Fruit fly (Drosophila melanogaster) whole organism, embryonic: Measurements from ENCODE around the gene hfp.

Experiments
- Antp ChIP-seq: fragments of 200-800 bp; sonication (Bioruptor generic); optimal IDR thresholded peaks from 3 replicates; lab custom pipeline; 2016; ENCODE audit warnings: missing biosample characterization, missing genetic modification characterization
- C15 ChIP-seq: fragments of 200-800 bp; sonication (Bioruptor generic); IDR thresholded peaks from 3 replicates; pipeline ENCODE4 v1.3.6; 2022; ENCODE audit warnings: missing biosample characterization, missing genetic modification characterization
- CG10274 ChIP-seq: fragments of 200-800 bp; sonication (Bioruptor generic); optimal IDR thresholded peaks from 3 replicates; lab custom pipeline; 2017; ENCODE audit warnings: missing biosample characterization, mild to moderate bottlenecking, missing genetic modification characterization
- CG10431 ChIP-seq: fragments of 200-800 bp; sonication (Bioruptor generic); optimal IDR thresholded peaks from 3 replicates; lab custom pipeline; 2018; ENCODE audit warnings: missing biosample characterization, mild to moderate bottlenecking, missing genetic modification characterization
- CG10979 ChIP-seq: fragments of 200-800 bp; sonication (Bioruptor generic); optimal IDR thresholded peaks from 2 replicates; lab custom pipeline; 2018; ENCODE audit warnings: missing biosample characterization, mild to moderate bottlenecking, missing genetic modification characterization, moderate library complexity
- CG11247 ChIP-seq: fragments of 200-800 bp; sonication (Bioruptor generic); IDR thresholded peaks from 2 replicates; pipeline ENCODE4 v1.3.6; 2022; ENCODE audit warnings: missing biosample characterization, missing genetic modification characterization
- CG15269 ChIP-seq: fragments of 200-800 bp; sonication (Bioruptor generic); optimal IDR thresholded peaks from 2 replicates; lab custom pipeline; 2018; ENCODE audit warnings: missing biosample characterization, mild to moderate bottlenecking, missing genetic modification characterization, moderate library complexity
- CG17328 ChIP-seq: fragments of 200-800 bp; sonication (Bioruptor generic); IDR thresholded peaks from 2 replicates; pipeline ENCODE4 v1.3.6; 2022; ENCODE audit warnings: missing biosample characterization, missing genetic modification characterization
- CG1832 ChIP-seq: fragments of 200-800 bp; sonication (Bioruptor generic); optimal IDR thresholded peaks from 2 replicates; lab custom pipeline; 2017; ENCODE audit warnings: missing biosample characterization, mild to moderate bottlenecking, missing genetic modification characterization, inconsistent platforms
- CG2129 ChIP-seq: fragments of 200-800 bp; sonication (Bioruptor generic); IDR thresholded peaks from 2 replicates; pipeline ENCODE4 v1.3.6; 2022; ENCODE audit warnings: missing biosample characterization, missing genetic modification characterization; ENCODE audit not compliant: partially characterized antibody
- CG3065 ChIP-seq: fragments of 200-800 bp; sonication (Bioruptor generic); optimal IDR thresholded peaks from 2 replicates; lab custom pipeline; 2016; ENCODE audit warnings: missing biosample characterization, missing genetic modification characterization
- CG3163 ChIP-seq: fragments of 200-800 bp; sonication (Bioruptor generic); optimal IDR thresholded peaks from 3 replicates; lab custom pipeline; 2016; ENCODE audit warnings: missing biosample characterization, missing genetic modification characterization
- CG32532 ChIP-seq: fragments of 200-800 bp; sonication (Bioruptor generic); IDR thresholded peaks from 2 replicates; pipeline ENCODE4 v1.3.6; 2022; ENCODE audit warnings: missing biosample characterization, missing genetic modification characterization
- CG32772 ChIP-seq: fragments of 200-800 bp; sonication (Bioruptor generic); IDR thresholded peaks from 2 replicates; pipeline ENCODE4 v1.3.6; 2022; ENCODE audit warnings: missing biosample characterization, missing genetic modification characterization
- CG4707 ChIP-seq: fragments of 200-800 bp; sonication (Bioruptor generic); optimal IDR thresholded peaks from 2 replicates; lab custom pipeline; 2018; ENCODE audit warnings: missing biosample characterization, mild to moderate bottlenecking, missing genetic modification characterization, moderate library complexity
- CG5180 ChIP-seq: fragments of 200-800 bp; sonication (Bioruptor generic); optimal IDR thresholded peaks from 3 replicates; lab custom pipeline; 2017; ENCODE audit warnings: missing biosample characterization, missing genetic modification characterization, mild to moderate bottlenecking, moderate library complexity, missing genetic modification reagents
- CG8924 ChIP-seq: fragments of 200-800 bp; optimal IDR thresholded peaks from 3 replicates; lab custom pipeline; 2019; ENCODE audit warnings: missing biosample characterization, mild to moderate bottlenecking, missing genetic modification characterization, moderate library complexity
- CG9727 ChIP-seq: fragments of 200-800 bp; sonication (Bioruptor generic); optimal IDR thresholded peaks from 3 replicates; lab custom pipeline; 2017; ENCODE audit warnings: missing biosample characterization, mild to moderate bottlenecking, missing genetic modification characterization
- Deaf1 ChIP-seq: fragments of 200-800 bp; optimal IDR thresholded peaks from 3 replicates; lab custom pipeline; 2019; ENCODE audit warnings: missing biosample characterization, mild to moderate bottlenecking, missing genetic modification characterization, moderate library complexity
- Dfd ChIP-seq, 2 experiments: fragments of >200 bp; optimal IDR thresholded peaks; 2 replicates each; lab custom pipeline; 2017; ENCODE audit warnings: missing biosample characterization in 2 of 2, missing genetic modification characterization in 2 of 2
- Elba2 ChIP-seq: fragments of 200-800 bp; sonication (Bioruptor generic); optimal IDR thresholded peaks from 3 replicates; lab custom pipeline; 2016; ENCODE audit warnings: missing biosample characterization, missing genetic modification characterization
- Ets97D ChIP-seq: fragments of 200-800 bp; sonication (Bioruptor generic); optimal IDR thresholded peaks from 3 replicates; lab custom pipeline; 2016; ENCODE audit warnings: missing biosample characterization, missing genetic modification characterization
- Fer2 ChIP-seq: fragments of 200-800 bp; sonication (Bioruptor generic); optimal IDR thresholded peaks from 2 replicates; lab custom pipeline; 2018; ENCODE audit warnings: missing biosample characterization, mild to moderate bottlenecking, missing genetic modification characterization, moderate library complexity
- Gug ChIP-seq: fragments of 200-800 bp; sonication (Bioruptor generic); IDR thresholded peaks from 4 replicates; pipeline ENCODE4 v1.3.6; 2022; ENCODE audit warnings: missing biosample characterization, missing genetic modification characterization
- Lim3 ChIP-seq: fragments of 200-800 bp; sonication (Bioruptor generic); IDR thresholded peaks from 2 replicates; pipeline ENCODE4 v1.3.6; 2022; ENCODE audit warnings: missing biosample characterization, missing genetic modification characterization
- NC2α ChIP-seq: fragments of 200-800 bp; sonication (Bioruptor generic); optimal IDR thresholded peaks from 2 replicates; lab custom pipeline; 2016; ENCODE audit warnings: missing biosample characterization, missing genetic modification characterization
- NK7.1 ChIP-seq: fragments of 200-800 bp; sonication (Bioruptor generic); optimal IDR thresholded peaks from 3 replicates; lab custom pipeline; 2016; ENCODE audit warnings: missing biosample characterization, missing genetic modification characterization
- Nf-YA ChIP-seq: fragments of 200-800 bp; sonication (Bioruptor generic); IDR thresholded peaks from 2 replicates; pipeline ENCODE4 v1.3.6; 2022; ENCODE audit warnings: missing biosample characterization, missing genetic modification characterization
- Optix ChIP-seq: fragments of 200-800 bp; sonication (Bioruptor generic); IDR thresholded peaks from 3 replicates; pipeline ENCODE4 v1.3.6; 2022; ENCODE audit warnings: missing biosample characterization, missing genetic modification characterization
- Rfx ChIP-seq: fragments of 200-800 bp; sonication (Bioruptor generic); IDR thresholded peaks from 2 replicates; pipeline ENCODE4 v1.3.6; 2022; ENCODE audit warnings: missing biosample characterization, missing genetic modification characterization
- Sry-δ ChIP-seq: fragments of 200-800 bp; sonication (Bioruptor generic); optimal IDR thresholded peaks from 2 replicates; lab custom pipeline; 2016; ENCODE audit warnings: missing biosample characterization, missing genetic modification characterization
- Ssrp ChIP-seq: fragments of 200-800 bp; sonication (Bioruptor generic); optimal IDR thresholded peaks from 2 replicates; lab custom pipeline; 2018; ENCODE audit warnings: missing biosample characterization, mild to moderate bottlenecking, missing genetic modification characterization, moderate library complexity
- aop ChIP-seq: fragments of 200-800 bp; sonication (Bioruptor generic); IDR thresholded peaks from 2 replicates; pipeline ENCODE4 v1.3.6; 2022; ENCODE audit warnings: missing biosample characterization, missing genetic modification characterization
- cato ChIP-seq: fragments of 200-800 bp; sonication (Bioruptor generic); optimal IDR thresholded peaks from 2 replicates; lab custom pipeline; 2016; ENCODE audit warnings: missing biosample characterization, missing genetic modification characterization, borderline replicate concordance
- chn ChIP-seq: fragments of 200-800 bp; sonication (Bioruptor generic); optimal IDR thresholded peaks from 2 replicates; lab custom pipeline; 2016; ENCODE audit warnings: missing biosample characterization, missing genetic modification characterization
- dpn ChIP-seq, 2 experiments: fragments of 200-800 bp; sonication (Bioruptor generic); optimal IDR thresholded peaks; 3 replicates each; lab custom pipeline; 2016; ENCODE audit warnings: missing biosample characterization in 2 of 2, missing genetic modification characterization in 2 of 2
- ems ChIP-seq: fragments of 200-800 bp; sonication (Bioruptor generic); optimal IDR thresholded peaks from 3 replicates; lab custom pipeline; 2016; ENCODE audit warnings: missing biosample characterization, missing genetic modification characterization
- fd64A ChIP-seq: fragments of 200-800 bp; sonication (Bioruptor generic); optimal IDR thresholded peaks from 3 replicates; lab custom pipeline; 2018; ENCODE audit warnings: missing biosample characterization, mild to moderate bottlenecking, missing genetic modification characterization
- gfzf ChIP-seq: fragments of 200-800 bp; sonication (Bioruptor generic); optimal IDR thresholded peaks from 2 replicates; lab custom pipeline; 2016; ENCODE audit warnings: missing biosample characterization, mild to moderate bottlenecking, missing genetic modification characterization, moderate library complexity
- gro ChIP-seq: fragments of 200-800 bp; sonication (Bioruptor generic); optimal IDR thresholded peaks from 2 replicates; lab custom pipeline; 2016; ENCODE audit warnings: missing biosample characterization, missing genetic modification characterization
- gsb ChIP-seq: fragments of 200-800 bp; sonication (Bioruptor generic); IDR thresholded peaks from 2 replicates; pipeline ENCODE4 v1.3.6; 2022; ENCODE audit warnings: missing biosample characterization, missing genetic modification characterization
- h ChIP-seq: fragments of >200 bp; optimal IDR thresholded peaks from 2 replicates; lab custom pipeline; 2017
- maf-S ChIP-seq: fragments of 200-800 bp; sonication (Bioruptor generic); optimal IDR thresholded peaks from 2 replicates; lab custom pipeline; 2016; ENCODE audit warnings: missing biosample characterization, missing genetic modification characterization
- mirr ChIP-seq: fragments of 200-800 bp; sonication (Bioruptor generic); optimal IDR thresholded peaks from 3 replicates; lab custom pipeline; 2018; ENCODE audit warnings: missing biosample characterization, mild to moderate bottlenecking, missing genetic modification characterization
- nerfin-1 ChIP-seq: fragments of 200-800 bp; sonication (Bioruptor generic); optimal IDR thresholded peaks from 3 replicates; lab custom pipeline; 2019; ENCODE audit warnings: missing biosample characterization, mild to moderate bottlenecking, missing genetic modification characterization, moderate library complexity
- onecut ChIP-seq: fragments of 200-800 bp; sonication (Bioruptor generic); IDR thresholded peaks from 2 replicates; pipeline ENCODE4 v1.3.6; 2022; ENCODE audit warnings: missing biosample characterization, missing genetic modification characterization
- peb ChIP-seq: fragments of 200-800 bp; sonication (Bioruptor generic); IDR thresholded peaks from 2 replicates; pipeline ENCODE4 v1.3.6; 2022; ENCODE audit warnings: missing biosample characterization, missing genetic modification characterization
- pho ChIP-seq: fragments of 200-800 bp; sonication (Bioruptor generic); optimal IDR thresholded peaks from 2 replicates; lab custom pipeline; 2016; ENCODE audit warnings: missing biosample characterization, missing genetic modification characterization
- stwl ChIP-seq: fragments of 200-800 bp; sonication (Bioruptor generic); optimal IDR thresholded peaks from 3 replicates; lab custom pipeline; 2018; ENCODE audit warnings: missing biosample characterization, mild to moderate bottlenecking, missing genetic modification characterization, moderate library complexity
- tgo ChIP-seq: fragments of 200-800 bp; sonication (Bioruptor generic); IDR thresholded peaks from 3 replicates; pipeline ENCODE4 v1.3.6; 2022; ENCODE audit warnings: missing biosample characterization, missing genetic modification characterization

hfp gene

dm6 chr3L:1515820-1516540, 13.6 kb upstream of the hfp start:
- TF ChIP-seq CG9727 (GFP tag; lab: Kevin White, UChicago) (peak; percentile 61), mirr (GFP tag; lab: Kevin White, UChicago) (no peak), Ssrp (tag; lab: Kevin White, UChicago) (peak; percentile 81), CG11247 (no peak; the same call in 1 of the 2 replicates), CG10431 (GFP tag; lab: Kevin White, UChicago) (peak; percentile 60), dpn (GFP tag; optimal IDR thresholded peaks at IDR 0.05; lab: Kevin White, UChicago) (peak; percentile 60 to 77), Fer2 (tag; lab: Kevin White, UChicago) (no peak), Sry-δ (peak; percentile 7), tgo (GFP tag; lab: Robert Waterston, UW) (peak; percentile 61), C15 (GFP tag; lab: Robert Waterston, UW) (no peak), stwl (tag; lab: Kevin White, UChicago) (no peak), CG8924 (tag; lab: Kevin White, UChicago) (peak; percentile 81), Deaf1 (peak; percentile 9), gsb (GFP tag; lab: Robert Waterston, UW) (no peak), chn (GFP tag; lab: Kevin White, UChicago) (peak; percentile 65), gfzf (GFP tag; lab: Kevin White, UChicago) (peak; percentile 13), CG15269 (tag; lab: Kevin White, UChicago) (peak; percentile 58), CG1832 (GFP tag; lab: Kevin White, UChicago) (no peak), CG10274 (GFP tag; lab: Kevin White, UChicago) (peak; percentile 49), onecut (GFP tag; lab: Robert Waterston, UW) (peak; percentile 65), ems (GFP tag; lab: Kevin White, UChicago) (no peak), Optix (GFP tag; lab: Robert Waterston, UW) (peak; percentile 48; the same call in 1 of the 3 replicates), Rfx (GFP tag; lab: Robert Waterston, UW) (peak; percentile 46), cato (peak; percentile 12), peb (GFP tag; lab: Robert Waterston, UW) (peak; percentile 47; the same call in 1 of the 2 replicates), Lim3 (GFP tag; lab: Robert Waterston, UW) (no peak), pho (GFP tag; lab: Kevin White, UChicago) (peak; percentile 40), CG3163 (GFP tag; lab: Kevin White, UChicago) (peak; percentile 25), CG4707 (GFP tag; lab: Kevin White, UChicago) (peak; percentile 34), aop (GFP tag; lab: Robert Waterston, UW) (no peak), maf-S (GFP tag; lab: Kevin White, UChicago) (peak; percentile 31), Dfd (GFP tag; optimal IDR thresholded peaks at IDR 0.05; lab: Kevin White, UChicago) (no peak), Gug (GFP tag; lab: Robert Waterston, UW) (peak; percentile 45; the same call in 3 of the 4 replicates), CG5180 (GFP tag; lab: Kevin White, UChicago) (peak; percentile 62), Ets97D (GFP tag; lab: Kevin White, UChicago) (peak; percentile 5), nerfin-1 (tag; lab: Kevin White, UChicago) (peak; percentile 70), NC2α (GFP tag; lab: Kevin White, UChicago) (peak; percentile 10), CG2129 (GFP tag; lab: Robert Waterston, UW) (no peak), Nf-YA (GFP tag; lab: Robert Waterston, UW) (no peak), gro (GFP tag; lab: Kevin White, UChicago) (no peak), CG3065 (GFP tag; lab: Kevin White, UChicago) (no peak), NK7.1 (no peak), CG10979 (tag; lab: Kevin White, UChicago) (peak; percentile 83), h (lab: Kevin White, UChicago) (no peak), Antp (GFP tag; lab: Kevin White, UChicago) (peak; percentile 68), fd64A (GFP tag; lab: Kevin White, UChicago) (peak; percentile 52), CG17328 (GFP tag; lab: Robert Waterston, UW) (peak; percentile 74), CG32772 (GFP tag; lab: Robert Waterston, UW) (peak; percentile 40), Elba2 (GFP tag; lab: Kevin White, UChicago) (no peak), CG32532 (GFP tag; lab: Robert Waterston, UW) (peak; percentile 56)
